Worm (Caenorhabditis elegans): ENCODE data around the gene F40F8.11.

Gene F40F8.11

DNA sequence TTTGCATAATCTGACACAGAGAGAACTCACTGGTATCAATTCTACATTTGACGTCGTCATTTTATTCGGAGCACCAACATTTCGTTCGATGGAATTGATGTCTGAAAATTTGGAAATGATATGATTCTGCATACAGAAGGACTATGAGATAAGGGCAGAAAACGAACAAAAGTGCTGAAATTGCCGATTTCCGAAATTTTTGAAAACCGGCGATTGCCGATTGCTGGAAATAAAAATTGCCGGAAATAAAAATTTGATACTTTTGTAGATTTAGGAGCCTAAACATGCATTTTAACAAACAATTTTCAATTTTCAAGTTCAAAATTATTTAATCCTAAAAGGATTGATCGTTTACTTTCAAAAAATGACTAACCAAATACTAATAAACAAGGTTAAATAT is 43.0 kb downstream of the F40F8.11 start, which contains the start of gene unc-53:
unc-53 (minus strand) TSS at position 101 of the 400 bp plus-strand sequence.
- no peak for TF ChIP-seq lin-15B (tag; optimal IDR thresholded peaks at IDR 0.05)
- no peak for TF ChIP-seq ama-1 (optimal IDR thresholded peaks at IDR 0.05)
- TF ChIP-seq ceh-82 (tag; optimal IDR thresholded peaks at IDR 0.05), result no peak

DNA sequence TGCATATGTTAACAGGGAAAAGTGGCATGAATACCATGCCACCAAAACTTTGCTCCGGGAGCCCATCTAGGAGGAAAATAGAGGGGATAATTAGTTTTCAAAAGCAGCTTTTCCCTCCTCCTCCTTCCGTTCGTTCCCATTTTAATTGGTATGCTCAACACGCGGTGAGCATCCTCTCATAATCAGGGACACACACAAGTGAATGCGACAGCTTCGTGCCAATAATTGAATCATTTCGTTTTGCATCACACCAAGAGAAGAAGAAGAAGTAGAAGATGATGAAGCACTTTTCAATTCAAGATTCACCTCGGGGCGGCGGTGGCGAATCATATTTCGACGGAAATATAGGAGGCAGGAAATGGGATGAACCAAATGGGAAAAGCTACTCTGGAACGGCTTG is 44.3 kb downstream of the F40F8.11 start:
- TF ChIP-seq ceh-82 (tag; optimal IDR thresholded peaks at IDR 0.05) (no peak), pqm-1 (tag; optimal IDR thresholded peaks at IDR 0.05) (no peak), nhr-237 (tag; optimal IDR thresholded peaks at IDR 0.05) (no peak), ceh-28 (tag; optimal IDR thresholded peaks at IDR 0.05) (no peak), nfya-1 (tag; optimal IDR thresholded peaks at IDR 0.05; ENCODE audit: insufficient read depth) (no peak), nhr-11 (tag; optimal IDR thresholded peaks at IDR 0.05) (no peak), jun-1 (tag; optimal IDR thresholded peaks at IDR 0.05) (no peak), nhr-28 (tag; optimal IDR thresholded peaks at IDR 0.05) (no peak), sea-2 (GFP tag; optimal IDR thresholded peaks at IDR 0.05) (no peak), mdl-1 (tag; optimal IDR thresholded peaks at IDR 0.05) (no peak), tbx-2 (tag; optimal IDR thresholded peaks at IDR 0.05) (no peak), daf-12 (tag; optimal IDR thresholded peaks at IDR 0.05) (no peak), nhr-76 (tag; optimal IDR thresholded peaks at IDR 0.05) (no peak), pha-4 (tag; optimal IDR thresholded peaks at IDR 0.05) (no peak), R02D3.7 (tag; optimal IDR thresholded peaks at IDR 0.05) (no peak), ceh-16 (tag; optimal IDR thresholded peaks at IDR 0.05) (no peak), aly-2 (tag; optimal IDR thresholded peaks at IDR 0.05) (no peak)

DNA sequence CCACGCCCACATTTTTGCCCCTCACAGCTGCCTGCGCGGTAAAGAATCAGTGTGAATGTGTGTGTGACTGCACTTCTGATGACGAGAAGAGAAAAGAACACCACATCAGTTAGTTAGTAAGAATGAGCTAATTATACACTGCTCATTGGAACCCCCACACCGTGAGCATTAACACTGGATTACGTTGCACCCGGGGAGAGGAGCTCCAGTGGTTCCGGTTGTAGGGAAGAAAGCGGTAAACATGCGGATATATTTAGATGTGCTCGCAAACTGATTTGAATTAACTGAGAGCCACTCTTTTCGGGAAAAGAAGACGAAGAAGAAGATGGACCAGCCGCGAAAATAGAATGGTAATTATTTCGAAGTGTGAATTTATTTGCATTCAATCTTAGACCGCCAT is 45.6 kb downstream of the F40F8.11 start:
- no peak for TF ChIP-seq eor-1 (tag; optimal IDR thresholded peaks at IDR 0.05)
- TF ChIP-seq zag-1 (tag; optimal IDR thresholded peaks at IDR 0.05), result no peak
- TF ChIP-seq fkh-10 (GFP tag; optimal IDR thresholded peaks at IDR 0.05), result no peak
- TF ChIP-seq egl-27 (tag; optimal IDR thresholded peaks at IDR 0.05), result no peak
- TF ChIP-seq fos-1 (tag; optimal IDR thresholded peaks at IDR 0.05), result no peak
